Fruit fly (Drosophila melanogaster): ENCODE data around the gene PVRAP.

The PVRAP gene

DNA sequence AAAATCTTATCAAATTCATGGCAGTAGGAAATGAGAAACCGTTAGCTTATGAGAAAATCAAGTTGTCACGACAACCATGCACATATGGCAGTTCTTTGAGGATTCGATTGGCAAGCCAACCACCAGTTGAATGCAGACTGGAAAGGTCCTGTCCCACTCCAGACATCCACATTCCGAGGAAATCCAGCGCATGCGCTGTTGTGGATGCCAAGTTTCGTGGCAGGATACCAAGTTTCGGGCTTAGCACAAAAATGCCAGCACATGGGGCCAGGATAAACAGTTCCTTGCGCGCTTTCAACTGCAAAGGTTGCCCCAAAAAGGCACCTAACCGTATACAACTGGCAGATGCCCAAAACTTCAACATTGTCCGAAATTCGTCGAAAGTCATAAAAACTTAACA is at the start of gene PVRAP:
TSS of gene PVRAP (plus strand) at position 273 of the 400 bp plus-strand sequence.
- TF ChIP-seq noc (tag; optimal IDR thresholded peaks at IDR 0.05), result no peak

DNA sequence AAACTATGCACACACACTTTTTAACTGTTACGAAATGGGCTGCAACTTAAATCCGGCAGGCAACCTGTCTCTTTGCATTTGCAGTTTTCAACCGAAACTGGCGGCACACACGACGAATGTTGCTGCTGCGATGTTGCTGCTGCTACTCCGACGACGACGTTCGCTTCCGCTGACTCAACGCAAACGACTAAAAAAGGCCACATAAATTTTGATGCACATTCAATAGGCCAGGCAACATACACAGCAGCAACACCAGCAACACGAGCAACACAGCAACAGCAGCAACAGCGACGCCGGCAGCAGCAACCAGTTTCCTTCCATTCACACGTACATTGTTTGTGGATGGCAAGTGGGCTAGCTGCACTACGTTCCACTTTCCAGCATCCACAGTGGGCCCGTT is 46.5 kb upstream of the PVRAP start, which contains the start of gene Egfrap:
TSS of gene Egfrap (minus strand) at position 192 of the 400 bp plus-strand sequence.
- no peak for TF ChIP-seq noc (tag; optimal IDR thresholded peaks at IDR 0.05)

DNA sequence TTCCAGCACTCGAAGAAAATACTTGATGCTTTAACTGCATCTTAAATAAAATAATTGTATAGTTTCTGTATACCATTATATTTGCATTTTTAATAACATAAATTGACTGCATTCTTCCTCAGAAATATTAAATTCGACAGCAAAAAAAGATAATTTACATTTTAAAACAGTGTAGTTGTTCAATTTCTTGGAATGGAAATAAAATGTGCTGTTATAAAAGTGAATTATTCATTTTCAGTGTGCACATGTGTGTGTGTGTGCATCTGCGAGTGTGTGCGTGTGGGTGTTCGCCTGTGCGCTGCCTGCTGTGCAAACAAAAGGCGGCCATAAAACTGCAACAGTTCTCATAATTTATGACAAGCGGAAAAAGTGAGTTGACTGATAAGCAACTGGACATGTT is 44.9 kb upstream of the PVRAP start:
- no peak for TF ChIP-seq noc (tag; optimal IDR thresholded peaks at IDR 0.05)

DNA sequence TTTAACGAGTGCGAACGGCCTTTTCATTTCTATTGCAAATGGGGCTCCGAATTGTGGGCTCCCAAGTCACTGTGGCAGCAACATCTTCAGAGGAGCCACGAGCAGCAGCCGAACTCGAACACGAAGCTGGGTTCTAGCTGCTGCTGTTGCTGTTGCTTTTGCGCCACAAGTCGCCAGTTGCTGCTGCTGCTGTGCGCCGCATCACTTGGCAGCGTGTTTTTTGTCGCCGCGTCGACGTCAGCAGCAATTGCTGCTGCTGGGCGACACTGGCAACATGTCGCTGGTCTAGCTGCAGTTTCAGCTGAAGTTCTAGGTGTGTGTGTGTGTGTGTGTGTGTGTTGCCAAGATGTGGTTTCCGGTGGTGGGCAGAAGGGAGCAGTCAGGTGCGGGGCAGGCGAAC is 44.5 kb upstream of the PVRAP start:
- TF ChIP-seq noc (tag; optimal IDR thresholded peaks at IDR 0.05), result no peak

dm6 chr3L:5954942-5955341 is 42.1 kb upstream of the PVRAP start:
- TF ChIP-seq noc (tag; optimal IDR thresholded peaks at IDR 0.05), result no peak

DNA sequence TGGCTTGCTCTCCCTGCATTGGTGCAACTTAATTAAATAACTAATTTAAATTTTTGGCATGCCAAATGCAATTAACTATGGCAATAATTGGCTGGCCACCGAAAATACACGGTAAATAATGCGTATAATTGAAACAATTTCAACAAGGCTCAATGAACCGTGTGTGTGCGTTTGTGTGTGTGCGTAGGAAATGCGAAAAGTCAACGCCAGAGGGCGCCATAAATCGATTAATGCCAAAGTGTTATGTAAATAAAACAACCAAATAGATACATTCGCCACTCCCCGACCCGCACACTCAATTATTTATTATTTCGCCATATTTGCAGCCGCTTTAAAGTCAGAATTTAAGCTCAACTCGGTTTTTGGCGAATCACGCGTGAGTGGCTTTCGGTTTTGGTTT is 39.8 kb upstream of the PVRAP start:
- no peak for TF ChIP-seq noc (tag; optimal IDR thresholded peaks at IDR 0.05)

DNA sequence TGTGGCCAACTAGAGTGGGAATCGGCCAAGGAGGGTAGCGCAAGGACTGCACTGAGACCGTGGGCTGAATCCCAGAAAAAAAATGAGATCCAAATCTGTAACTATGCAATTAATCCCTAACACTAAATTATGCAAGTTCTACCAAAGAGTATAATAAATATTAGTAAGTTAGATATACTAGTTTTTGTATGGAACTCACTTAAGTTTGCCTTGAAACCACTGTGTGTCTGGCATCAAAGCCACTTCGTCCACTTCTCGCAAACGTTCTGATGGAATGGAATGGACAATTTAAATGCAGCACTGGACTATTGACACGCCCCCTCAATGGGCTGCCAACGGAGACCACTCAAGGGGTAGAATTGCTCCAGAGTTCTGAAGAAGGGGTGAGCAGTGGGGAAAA is 38.9 kb upstream of the PVRAP start:
- no peak for TF ChIP-seq noc (tag; optimal IDR thresholded peaks at IDR 0.05)

DNA sequence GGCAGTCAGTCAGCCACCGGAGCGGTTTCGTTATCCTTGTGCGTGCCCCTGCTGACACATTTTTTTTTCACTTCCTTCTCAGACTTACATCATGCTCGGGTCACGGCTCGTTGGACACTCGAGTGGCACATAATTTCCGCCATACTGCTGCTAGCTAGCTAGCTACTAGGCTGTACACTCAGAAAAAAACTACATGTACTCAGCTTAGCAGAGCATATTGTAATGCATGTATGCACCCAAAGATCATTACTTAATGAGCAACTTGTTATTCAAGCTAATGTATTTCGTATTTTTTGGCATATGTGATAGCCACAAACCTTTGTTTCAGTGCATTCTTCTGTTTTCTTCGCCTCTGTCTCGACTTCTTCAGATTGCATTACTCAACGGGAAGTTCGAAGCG is 32.6 kb upstream of the PVRAP start:
- no peak for TF ChIP-seq noc (tag; optimal IDR thresholded peaks at IDR 0.05)

- TF ChIP-seq noc (tag; optimal IDR thresholded peaks at IDR 0.05), result no peak
Measured at dm6 chr3L:5966850-5967418, 30.1 kb upstream of the PVRAP start.

dm6 chr3L:5968695-5969094 is 28.3 kb upstream of the PVRAP start:
- TF ChIP-seq noc (tag; optimal IDR thresholded peaks at IDR 0.05), result no peak

DNA sequence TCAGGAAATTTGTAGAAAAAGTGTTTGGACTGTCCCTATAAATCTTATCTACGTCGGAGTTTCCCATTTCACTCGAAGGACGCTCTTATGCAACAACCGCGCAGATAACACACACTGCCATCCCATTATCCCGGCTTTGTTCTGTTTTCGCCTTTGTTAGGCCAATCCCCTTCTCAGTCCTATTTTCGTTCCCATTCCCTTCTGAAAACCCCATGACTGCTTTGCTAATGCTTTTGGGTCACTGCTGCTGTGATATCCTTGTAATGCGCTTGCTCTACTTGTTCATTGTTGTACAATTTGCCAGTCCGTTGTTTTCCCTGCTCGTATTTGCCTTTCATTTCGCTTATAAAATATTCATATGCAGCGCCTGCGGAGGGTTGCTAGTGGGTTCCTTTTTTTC is 27.9 kb upstream of the PVRAP start:
- no peak for TF ChIP-seq noc (tag; optimal IDR thresholded peaks at IDR 0.05)

DNA sequence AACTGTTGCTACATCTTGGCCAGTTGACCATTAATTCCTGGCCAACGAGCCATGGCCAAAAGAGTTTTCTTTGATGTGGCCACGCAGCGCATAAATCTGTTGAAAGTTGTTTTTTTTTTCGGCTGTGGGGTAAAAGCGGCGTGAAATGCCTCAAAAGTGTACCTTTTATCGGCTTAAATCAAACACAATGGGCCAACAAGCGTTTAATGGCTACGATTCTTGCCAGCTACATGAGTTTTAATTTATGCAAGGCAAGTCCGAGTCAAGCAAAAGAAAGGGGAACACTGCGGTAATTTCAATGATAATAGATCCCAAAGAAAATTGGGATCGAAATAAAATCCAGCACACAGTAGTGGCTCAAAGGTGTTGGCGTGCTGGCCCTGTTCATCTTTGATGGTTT is 26.8 kb upstream of the PVRAP start:
- no peak for TF ChIP-seq noc (tag; optimal IDR thresholded peaks at IDR 0.05)

DNA sequence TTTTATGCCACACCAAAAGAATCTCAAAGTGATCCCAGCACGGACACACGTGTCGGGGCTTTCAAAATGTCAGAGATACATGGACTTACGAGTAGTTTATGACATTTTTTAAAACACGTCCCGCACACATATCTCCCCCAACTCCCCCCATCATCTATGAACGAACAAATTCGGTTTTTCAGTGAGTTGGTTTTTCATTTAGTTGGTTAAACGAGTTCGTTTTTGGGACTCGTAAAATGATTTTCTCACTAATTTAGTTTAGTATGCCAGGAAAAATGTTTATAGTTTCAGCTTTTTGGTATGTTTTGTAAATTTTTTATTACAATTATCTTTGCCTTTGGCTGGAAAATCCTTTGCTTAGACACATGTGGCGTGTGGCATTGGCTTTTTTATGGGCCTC is 25.6 kb upstream of the PVRAP start:
- TF ChIP-seq noc (tag; optimal IDR thresholded peaks at IDR 0.05), result no peak

dm6 chr3L:5974575-5975421 is 22.2 kb upstream of the PVRAP start:
- no peak for TF ChIP-seq noc (tag; optimal IDR thresholded peaks at IDR 0.05)

dm6 chr3L:5975785-5976120 is 21.3 kb upstream of the PVRAP start, which contains the start of gene CG10479:
Gene CG10479, minus strand, starts transcription at chr3L:5976007.
- TF ChIP-seq noc (tag; optimal IDR thresholded peaks at IDR 0.05), result no peak

dm6 chr3L:5976121-5976906 is 20.7 kb upstream of the PVRAP start:
- TF ChIP-seq noc (tag; optimal IDR thresholded peaks at IDR 0.05), result no peak

DNA sequence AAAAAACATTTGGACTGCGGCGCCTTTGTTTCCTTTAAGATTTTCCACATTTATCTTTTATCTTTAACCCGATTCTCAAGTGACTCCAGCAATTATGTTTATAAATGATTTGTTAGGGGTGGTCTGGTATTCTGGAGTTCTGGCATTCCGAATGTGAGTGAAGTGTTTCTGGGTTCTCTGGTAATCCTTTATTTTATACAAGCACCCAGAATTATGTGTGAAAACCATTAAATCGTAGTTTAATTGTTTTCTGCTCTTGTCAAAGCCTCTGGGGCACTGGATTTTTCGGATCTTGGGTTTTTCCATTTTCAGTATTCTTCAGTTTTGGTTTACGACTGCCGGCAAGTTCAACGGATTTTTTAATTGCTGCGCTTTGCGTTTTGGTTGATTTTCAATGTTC is 17.5 kb upstream of the PVRAP start:
- no peak for TF ChIP-seq noc (tag; optimal IDR thresholded peaks at IDR 0.05)

Data from whole organism, larva.